Worm (Caenorhabditis elegans) whole organism, mixed stage, embryonic: ENCODE results near the gene pha-4.

Experiments
- M03D4.4 ChIP-seq: sonication (generic microtip); optimal IDR thresholded peaks from 2 replicates; lab custom pipeline; 2017; ENCODE audit warnings: mild to moderate bottlenecking, missing genetic modification characterization, missing compliant biosample characterization
- blmp-1 ChIP-seq: fragments of 150-350 bp; optimal IDR thresholded peaks from 2 replicates; lab custom pipeline; 2014; ENCODE audit warnings: missing biosample characterization, missing genetic modification characterization
- ceh-39 ChIP-seq: fragments of 150-350 bp; optimal IDR thresholded peaks from 2 replicates; lab custom pipeline; 2014; ENCODE audit warnings: missing biosample characterization, missing genetic modification characterization
- ceh-43 ChIP-seq: fragments of 200-800 bp; sonication (Bioruptor generic); optimal IDR thresholded peaks from 2 replicates; lab custom pipeline; 2018; ENCODE audit warnings: mild to moderate bottlenecking, missing genetic modification characterization, moderate library complexity, missing compliant biosample characterization
- ceh-83 ChIP-seq: fragments of 200-800 bp; sonication (Bioruptor generic); optimal IDR thresholded peaks from 2 replicates; lab custom pipeline; 2018; ENCODE audit warnings: mild to moderate bottlenecking, missing genetic modification characterization, missing compliant biosample characterization
- ces-1 ChIP-seq: fragments of 150-350 bp; optimal IDR thresholded peaks from 2 replicates; lab custom pipeline; 2014; ENCODE audit warnings: missing biosample characterization, missing genetic modification reagents, missing genetic modification characterization
- cnd-1 ChIP-seq: fragments of 200-800 bp; sonication (Bioruptor generic); optimal IDR thresholded peaks from 2 replicates; lab custom pipeline; 2018; ENCODE audit warnings: mild to moderate bottlenecking, missing genetic modification characterization, missing compliant biosample characterization
- drap-1 ChIP-seq: fragments of 200-800 bp; sonication (Bioruptor generic); optimal IDR thresholded peaks from 3 replicates; lab custom pipeline; 2018; ENCODE audit warnings: mild to moderate bottlenecking, missing genetic modification characterization, missing compliant biosample characterization
- elt-3 ChIP-seq: fragments of 150-350 bp; optimal IDR thresholded peaks from 2 replicates; lab custom pipeline; 2014; ENCODE audit warnings: missing biosample characterization, missing genetic modification characterization
- flh-1 ChIP-seq: fragments of 200-800 bp; sonication (Bioruptor generic); optimal IDR thresholded peaks from 2 replicates; lab custom pipeline; 2018; ENCODE audit warnings: mild to moderate bottlenecking, missing genetic modification characterization, moderate library complexity, missing compliant biosample characterization
- ham-2 ChIP-seq: fragments of 200-800 bp; sonication (Bioruptor generic); optimal IDR thresholded peaks from 2 replicates; lab custom pipeline; 2018; ENCODE audit warnings: mild to moderate bottlenecking, missing genetic modification characterization, missing compliant biosample characterization
- hlh-1 ChIP-seq: fragments of 150-350 bp; optimal IDR thresholded peaks from 2 replicates; lab custom pipeline; 2014; ENCODE audit warnings: missing biosample characterization, missing genetic modification reagents, missing genetic modification characterization
- lin-13 ChIP-seq: fragments of 150-350 bp; optimal IDR thresholded peaks from 2 replicates; lab custom pipeline; 2014; ENCODE audit warnings: missing biosample characterization, missing genetic modification characterization
- lin-32 ChIP-seq: fragments of 200-800 bp; sonication (Bioruptor generic); optimal IDR thresholded peaks from 2 replicates; lab custom pipeline; 2018; ENCODE audit warnings: mild to moderate bottlenecking, missing genetic modification characterization, missing compliant biosample characterization
- lsy-2 ChIP-seq: fragments of 150-350 bp; optimal IDR thresholded peaks from 2 replicates; lab custom pipeline; 2014; ENCODE audit warnings: missing biosample characterization, missing genetic modification characterization
- mab-5 ChIP-seq: fragments of 150-350 bp; optimal IDR thresholded peaks from 2 replicates; lab custom pipeline; 2014; ENCODE audit warnings: missing biosample characterization, missing genetic modification characterization
- mep-1 ChIP-seq: fragments of 150-350 bp; optimal IDR thresholded peaks from 2 replicates; lab custom pipeline; 2017; ENCODE audit warnings: missing biosample characterization, missing genetic modification reagents, missing genetic modification characterization, inconsistent platforms
- mls-2 ChIP-seq: sonication (generic microtip); optimal IDR thresholded peaks from 2 replicates; lab custom pipeline; 2016; ENCODE audit warnings: mild to moderate bottlenecking, missing genetic modification characterization, moderate library complexity, missing compliant biosample characterization
- nhr-12 ChIP-seq: fragments of 150-350 bp; optimal IDR thresholded peaks from 2 replicates; lab custom pipeline; 2014; ENCODE audit warnings: missing biosample characterization, missing genetic modification characterization
- nhr-237 ChIP-seq: fragments of 150-350 bp; optimal IDR thresholded peaks from 2 replicates; lab custom pipeline; 2014; ENCODE audit warnings: missing biosample characterization, missing genetic modification characterization
- nhr-76 ChIP-seq: sonication (generic microtip); optimal IDR thresholded peaks from 2 replicates; lab custom pipeline; 2017; ENCODE audit warnings: missing biosample characterization, missing genetic modification characterization
- pha-4 ChIP-seq: fragments of 150-350 bp; optimal IDR thresholded peaks from 2 replicates; lab custom pipeline; 2018; ENCODE audit warnings: missing biosample characterization, missing genetic modification reagents, missing genetic modification characterization
- snpc-4 ChIP-seq: fragments of 150-350 bp; optimal IDR thresholded peaks from 2 replicates; lab custom pipeline; 2014; ENCODE audit warnings: missing biosample characterization, missing genetic modification characterization
- unc-120 ChIP-seq: sonication (generic microtip); optimal IDR thresholded peaks from 2 replicates; lab custom pipeline; 2017; ENCODE audit warnings: missing genetic modification characterization, missing compliant biosample characterization; ENCODE audit not compliant: poor library complexity, severe bottlenecking
- unc-39 ChIP-seq: fragments of 150-350 bp; optimal IDR thresholded peaks from 2 replicates; lab custom pipeline; 2014; ENCODE audit warnings: missing biosample characterization, missing genetic modification characterization
- unc-62 ChIP-seq: fragments of 150-350 bp; optimal IDR thresholded peaks from 2 replicates; lab custom pipeline; 2014; ENCODE audit warnings: missing biosample characterization, missing genetic modification reagents, missing genetic modification characterization
- zip-8 ChIP-seq: fragments of 150-350 bp; optimal IDR thresholded peaks from 2 replicates; lab custom pipeline; 2014; ENCODE audit warnings: missing biosample characterization, missing genetic modification characterization
- ztf-11 ChIP-seq: fragments of 150-350 bp; optimal IDR thresholded peaks from 2 replicates; lab custom pipeline; 2014; ENCODE audit warnings: missing biosample characterization, missing genetic modification characterization

pha-4 gene

ce11 chrV:20752609-20753102 lies at the start of gene pha-4:
pha-4 (plus strand) TSS chrV:20753052.
- no peak for TF ChIP-seq nhr-237 (tag; lab: Kevin White, UChicago)
- peak; percentile 93 for TF ChIP-seq pha-4 (tag; lab: Kevin White, UChicago)
- TF ChIP-seq elt-3 (tag; lab: Kevin White, UChicago) = no peak
- TF ChIP-seq ceh-43 (GFP tag; lab: Kevin White, UChicago) = no peak
- TF ChIP-seq lsy-2 (tag; lab: Kevin White, UChicago) = no peak

ce11 chrV:20703998-20704572 lies 48.8 kb upstream of the pha-4 start, which contains the start of the genes F53F8.5 and F53F8.6:
F53F8.5 (minus strand) TSS chrV:20704049.
F53F8.6 (plus strand) TSS chrV:20704227.
- no peak for TF ChIP-seq blmp-1 (tag; lab: Kevin White, UChicago)
- TF ChIP-seq lin-13 (tag; lab: Kevin White, UChicago) = peak; percentile 38
- no peak for TF ChIP-seq nhr-76 (tag; lab: Kevin White, UChicago)
- no peak for TF ChIP-seq mab-5 (tag; lab: Kevin White, UChicago)
- peak; percentile 94 for TF ChIP-seq ces-1 (GFP tag; lab: Kevin White, UChicago)
- no peak for TF ChIP-seq lin-32 (GFP tag; lab: Kevin White, UChicago)
- peak; percentile 53 for TF ChIP-seq lsy-2 (tag; lab: Kevin White, UChicago)
- TF ChIP-seq pha-4 (tag; lab: Kevin White, UChicago) = peak; percentile 4
- TF ChIP-seq, all 35 proteins: peak for 4

DNA sequence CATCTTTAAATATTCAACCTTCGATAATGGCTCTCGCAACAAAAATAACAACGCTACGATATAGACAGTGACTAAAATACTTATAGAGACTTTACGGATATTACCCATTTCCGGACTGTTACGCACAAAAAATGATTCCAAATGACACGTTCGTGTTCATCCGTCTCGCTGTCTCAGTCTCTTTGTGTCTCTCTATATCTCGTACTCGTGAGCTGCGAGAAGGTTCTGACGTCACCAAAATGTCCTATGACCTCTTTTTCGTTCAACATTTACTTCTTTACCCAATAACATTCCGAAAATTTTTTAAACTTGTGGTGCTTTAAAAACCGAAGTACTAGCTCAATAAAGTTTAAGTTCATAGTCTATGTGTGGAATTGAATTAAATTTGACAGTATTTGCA lies 42.7 kb upstream of the pha-4 start:
- peak; percentile 8 for TF ChIP-seq ces-1 (GFP tag; lab: Kevin White, UChicago)
- TF ChIP-seq ztf-11 (tag; lab: Kevin White, UChicago) = no peak
- TF ChIP-seq nhr-12 (tag; lab: Kevin White, UChicago) = no peak

DNA sequence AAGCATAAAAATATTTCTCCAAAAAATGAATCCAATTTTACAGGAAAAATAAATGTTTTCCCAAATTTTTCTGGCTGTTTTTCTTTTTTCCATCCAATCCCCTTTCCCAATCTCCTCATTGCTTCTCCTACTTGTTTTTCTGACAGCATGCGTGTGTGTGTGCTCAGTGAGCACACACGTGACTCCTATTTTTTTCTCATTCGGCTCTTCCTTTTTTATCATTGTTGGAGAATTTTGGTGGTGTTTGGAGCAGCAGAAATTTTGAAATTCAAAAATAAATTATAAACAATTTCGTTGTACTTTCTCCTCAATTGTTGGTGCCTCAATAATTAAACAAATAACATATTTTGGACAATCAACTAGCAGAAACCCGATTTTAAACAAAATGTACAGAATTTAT lies 42.2 kb upstream of the pha-4 start:
- TF ChIP-seq unc-120 (tag; lab: Kevin White, UChicago) (no peak), ceh-43 (GFP tag; lab: Kevin White, UChicago) (no peak), snpc-4 (tag; lab: Kevin White, UChicago) (no peak), unc-39 (tag; lab: Kevin White, UChicago) (no peak), cnd-1 (tag; lab: Kevin White, UChicago) (no peak), ceh-83 (GFP tag; lab: Kevin White, UChicago) (no peak), ces-1 (GFP tag; lab: Kevin White, UChicago) (no peak), mls-2 (tag; lab: Kevin White, UChicago) (no peak), zip-8 (tag; lab: Kevin White, UChicago) (no peak), ham-2 (GFP tag; lab: Kevin White, UChicago) (no peak), elt-3 (tag; lab: Kevin White, UChicago) (no peak), ceh-39 (no peak), nhr-12 (tag; lab: Kevin White, UChicago) (no peak), ztf-11 (tag; lab: Kevin White, UChicago) (no peak), M03D4.4 (no peak), nhr-237 (tag; lab: Kevin White, UChicago) (no peak)

- TF ChIP-seq lsy-2 (tag; lab: Kevin White, UChicago) (no peak), hlh-1 (peak; percentile 94), lin-13 (tag; lab: Kevin White, UChicago) (no peak), drap-1 (GFP tag; lab: Kevin White, UChicago) (peak; percentile 37), mab-5 (tag; lab: Kevin White, UChicago) (no peak), cnd-1 (tag; lab: Kevin White, UChicago) (peak; percentile 96), mls-2 (tag; lab: Kevin White, UChicago) (peak; percentile 43), flh-1 (GFP tag; lab: Kevin White, UChicago) (no peak), unc-62 (GFP tag; lab: Kevin White, UChicago) (peak; percentile 76), lin-32 (GFP tag; lab: Kevin White, UChicago) (peak; percentile 67), mep-1 (tag; lab: Kevin White, UChicago) (peak; percentile 31), elt-3 (tag; lab: Kevin White, UChicago) (no peak), unc-120 (tag; lab: Kevin White, UChicago) (peak; percentile 53), ces-1 (GFP tag; lab: Kevin White, UChicago) (peak; percentile 93), ceh-43 (GFP tag; lab: Kevin White, UChicago) (no peak), nhr-237 (tag; lab: Kevin White, UChicago) (peak; percentile 0)
Measured at ce11 chrV:20711733-20712132, 41.1 kb upstream of the pha-4 start.
